Fruit fly (Drosophila melanogaster) whole organism, embryonic: ENCODE data around the gene Prx3.

Experiments
- Antp ChIP-seq: fragments of 200-800 bp; sonication (Bioruptor generic); optimal IDR thresholded peaks from 3 replicates; lab custom pipeline; 2016; ENCODE audit warnings: missing biosample characterization, missing genetic modification characterization
- CG10366 ChIP-seq: fragments of 200-800 bp; sonication (Bioruptor generic); IDR thresholded peaks from 2 replicates; pipeline ENCODE4 v1.3.6; 2022; ENCODE audit warnings: missing biosample characterization, missing genetic modification characterization
- CG11504 ChIP-seq: fragments of 200-800 bp; sonication (Bioruptor generic); optimal IDR thresholded peaks from 3 replicates; lab custom pipeline; 2019; ENCODE audit warnings: missing biosample characterization, mild to moderate bottlenecking, missing genetic modification characterization, moderate library complexity
- CG1233 ChIP-seq: fragments of 200-800 bp; sonication (Bioruptor generic); optimal IDR thresholded peaks from 4 replicates; lab custom pipeline; 2018; ENCODE audit warnings: missing biosample characterization, mild to moderate bottlenecking, missing genetic modification characterization
- CG12391 ChIP-seq: fragments of 200-800 bp; sonication (Bioruptor generic); optimal IDR thresholded peaks from 3 replicates; lab custom pipeline; 2018; ENCODE audit warnings: missing biosample characterization, mild to moderate bottlenecking, missing genetic modification characterization, moderate library complexity
- CG12659 ChIP-seq: fragments of 200-800 bp; sonication (Bioruptor generic); optimal IDR thresholded peaks from 3 replicates; lab custom pipeline; 2017; ENCODE audit warnings: mild to moderate bottlenecking, missing biosample characterization, missing genetic modification reagents, missing genetic modification characterization
- CG13424 ChIP-seq: fragments of 200-800 bp; sonication (Bioruptor generic); optimal IDR thresholded peaks from 2 replicates; lab custom pipeline; 2019; ENCODE audit warnings: missing biosample characterization, mild to moderate bottlenecking, missing genetic modification characterization, moderate library complexity
- CG15269 ChIP-seq: fragments of 200-800 bp; sonication (Bioruptor generic); optimal IDR thresholded peaks from 2 replicates; lab custom pipeline; 2018; ENCODE audit warnings: missing biosample characterization, mild to moderate bottlenecking, missing genetic modification characterization, moderate library complexity
- CG17359 ChIP-seq: fragments of 200-800 bp; sonication (Bioruptor generic); optimal IDR thresholded peaks from 3 replicates; lab custom pipeline; 2018; ENCODE audit warnings: missing biosample characterization, mild to moderate bottlenecking, missing genetic modification characterization, moderate library complexity
- CG17361 ChIP-seq: fragments of 200-800 bp; sonication (Bioruptor generic); IDR thresholded peaks from 3 replicates; pipeline ENCODE4 v1.3.6; 2022; ENCODE audit warnings: missing biosample characterization, missing genetic modification characterization
- CG18011 ChIP-seq: fragments of 200-800 bp; sonication (Bioruptor generic); optimal IDR thresholded peaks from 2 replicates; lab custom pipeline; 2017; ENCODE audit warnings: missing biosample characterization, missing genetic modification characterization, mild to moderate bottlenecking, moderate library complexity, missing genotype
- CG18262 ChIP-seq: fragments of 200-800 bp; optimal IDR thresholded peaks from 3 replicates; lab custom pipeline; 2019; ENCODE audit warnings: missing biosample characterization, mild to moderate bottlenecking, missing genetic modification characterization, moderate library complexity
- CG2678 ChIP-seq: fragments of 200-800 bp; sonication (Bioruptor generic); optimal IDR thresholded peaks from 3 replicates; lab custom pipeline; 2019; ENCODE audit warnings: missing biosample characterization, mild to moderate bottlenecking, missing genetic modification characterization, moderate library complexity
- CG2712 ChIP-seq: fragments of 200-800 bp; optimal IDR thresholded peaks from 3 replicates; lab custom pipeline; 2019; ENCODE audit warnings: missing biosample characterization, mild to moderate bottlenecking, missing genetic modification characterization, moderate library complexity
- CG31441 ChIP-seq: fragments of 200-800 bp; sonication (Bioruptor generic); IDR thresholded peaks from 2 replicates; pipeline ENCODE4 v1.3.6; 2022; ENCODE audit warnings: missing biosample characterization, missing genetic modification characterization
- CG3726 ChIP-seq: fragments of 200-800 bp; sonication (Bioruptor generic); IDR thresholded peaks from 3 replicates; pipeline ENCODE4, ENCODE4 v1.3.6; 2022; ENCODE audit warnings: missing biosample characterization, missing genetic modification characterization
- CG7556 ChIP-seq: fragments of 200-800 bp; sonication (Bioruptor generic); optimal IDR thresholded peaks from 2 replicates; lab custom pipeline; 2017; ENCODE audit warnings: missing biosample characterization, mild to moderate bottlenecking, missing genetic modification characterization
- CG8765 ChIP-seq: fragments of 200-800 bp; sonication (Bioruptor generic); IDR thresholded peaks from 2 replicates; pipeline ENCODE4 v1.3.6; 2022; ENCODE audit warnings: missing biosample characterization, missing genetic modification characterization
- CG8924 ChIP-seq: fragments of 200-800 bp; optimal IDR thresholded peaks from 3 replicates; lab custom pipeline; 2019; ENCODE audit warnings: missing biosample characterization, mild to moderate bottlenecking, missing genetic modification characterization, moderate library complexity
- CoRest ChIP-seq: fragments of 200-800 bp; sonication (Bioruptor generic); optimal IDR thresholded peaks from 3 replicates; lab custom pipeline; 2018; ENCODE audit warnings: missing biosample characterization, mild to moderate bottlenecking, missing genetic modification characterization, moderate library complexity
- D ChIP-seq, 2 experiments: fragments of 200-800 bp in 1 of 2; fragments of >200 bp in 1 of 2; sonication (Bioruptor generic) in 1 of 2; optimal IDR thresholded peaks; 2 replicates in 1 of 2; 3 replicates in 1 of 2; lab custom pipeline; 2017; ENCODE audit warnings: mild to moderate bottlenecking in 1 of 2, missing biosample characterization in 1 of 2, missing genetic modification characterization in 1 of 2, missing genetic modification reagents in 1 of 2
- E2f1 ChIP-seq: fragments of 200-800 bp; sonication (Bioruptor generic); IDR thresholded peaks from 2 replicates; pipeline ENCODE4 v1.3.6; 2022; ENCODE audit warnings: missing biosample characterization, missing genetic modification characterization
- Fer3 ChIP-seq: fragments of 200-800 bp; sonication (Bioruptor generic); optimal IDR thresholded peaks from 2 replicates; lab custom pipeline; 2018; ENCODE audit warnings: missing biosample characterization, mild to moderate bottlenecking, missing genetic modification characterization, moderate library complexity
- HLH4C ChIP-seq: fragments of 200-800 bp; sonication (Bioruptor generic); IDR thresholded peaks from 3 replicates; pipeline ENCODE4 v1.3.6; 2022; ENCODE audit warnings: missing biosample characterization, missing genetic modification characterization; ENCODE audit not compliant: partially characterized antibody
- Hmr ChIP-seq: fragments of 200-800 bp; sonication (Bioruptor generic); optimal IDR thresholded peaks from 3 replicates; lab custom pipeline; 2017; ENCODE audit warnings: mild to moderate bottlenecking, missing biosample characterization, missing genetic modification reagents, missing genetic modification characterization
- Hr51 ChIP-seq, 2 experiments: fragments of 200-800 bp; sonication (Bioruptor generic); optimal IDR thresholded peaks; 2 replicates in 1 of 2; 3 replicates in 1 of 2; lab custom pipeline; 2016 to 2018; ENCODE audit warnings: missing biosample characterization in 2 of 2, missing genetic modification characterization in 2 of 2, mild to moderate bottlenecking in 1 of 2, moderate library complexity in 1 of 2
- Meics ChIP-seq: fragments of 200-800 bp; sonication (Bioruptor generic); optimal IDR thresholded peaks from 2 replicates; lab custom pipeline; 2017; ENCODE audit warnings: missing biosample characterization, mild to moderate bottlenecking, missing genetic modification characterization
- Nf-YB ChIP-seq: fragments of 200-800 bp; sonication (Bioruptor generic); optimal IDR thresholded peaks from 3 replicates; lab custom pipeline; 2019; ENCODE audit warnings: missing biosample characterization, mild to moderate bottlenecking, missing genetic modification characterization, moderate library complexity
- Oli ChIP-seq: fragments of 200-800 bp; sonication (Bioruptor generic); optimal IDR thresholded peaks from 2 replicates; lab custom pipeline; 2018; ENCODE audit warnings: missing biosample characterization, mild to moderate bottlenecking, missing genetic modification characterization, moderate library complexity
- Opbp ChIP-seq: fragments of 200-800 bp; sonication (Bioruptor generic); IDR thresholded peaks from 3 replicates; pipeline ENCODE4 v1.3.6; 2022; ENCODE audit warnings: missing biosample characterization, missing genetic modification characterization; ENCODE audit not compliant: partially characterized antibody
- PHDP ChIP-seq: fragments of 200-800 bp; sonication (Bioruptor generic); optimal IDR thresholded peaks from 3 replicates; lab custom pipeline; 2018; ENCODE audit warnings: missing biosample characterization, mild to moderate bottlenecking, missing genetic modification characterization, moderate library complexity
- Sox102F ChIP-seq: fragments of 200-800 bp; sonication (Bioruptor generic); optimal IDR thresholded peaks from 2 replicates; lab custom pipeline; 2018; ENCODE audit warnings: missing biosample characterization, mild to moderate bottlenecking, missing genetic modification characterization, moderate library complexity
- Xrp1 ChIP-seq: fragments of 200-800 bp; sonication (Bioruptor generic); IDR thresholded peaks from 2 replicates; pipeline ENCODE4 v1.3.6; 2022; ENCODE audit warnings: missing biosample characterization, missing genetic modification characterization
- ato ChIP-seq: fragments of 200-800 bp; sonication (Bioruptor generic); IDR thresholded peaks from 2 replicates; pipeline ENCODE4 v1.3.6; 2022; ENCODE audit warnings: missing biosample characterization, missing genetic modification characterization; ENCODE audit not compliant: partially characterized antibody
- bab2 ChIP-seq: fragments of 200-800 bp; sonication (Bioruptor generic); optimal IDR thresholded peaks from 2 replicates; lab custom pipeline; 2016; ENCODE audit warnings: missing biosample characterization, missing genetic modification characterization
- bbx ChIP-seq: fragments of 200-800 bp; sonication (Bioruptor generic); IDR thresholded peaks from 2 replicates; pipeline ENCODE4 v1.3.6; 2022; ENCODE audit warnings: missing biosample characterization, missing genetic modification characterization; ENCODE audit not compliant: partially characterized antibody
- ci ChIP-seq: fragments of 200-800 bp; sonication (Bioruptor generic); IDR thresholded peaks from 3 replicates; pipeline ENCODE4 v1.3.6; 2022; ENCODE audit warnings: missing biosample characterization, missing genetic modification characterization
- dmrt11E ChIP-seq: fragments of 200-800 bp; sonication (Bioruptor generic); optimal IDR thresholded peaks from 3 replicates; lab custom pipeline; 2018; ENCODE audit warnings: missing biosample characterization, mild to moderate bottlenecking, missing genetic modification characterization, moderate library complexity
- dmrt99B ChIP-seq: fragments of 200-800 bp; sonication (Bioruptor generic); optimal IDR thresholded peaks from 2 replicates; lab custom pipeline; 2018; ENCODE audit warnings: missing biosample characterization, mild to moderate bottlenecking, missing genetic modification characterization, moderate library complexity
- gem ChIP-seq: fragments of 200-800 bp; sonication (Bioruptor generic); optimal IDR thresholded peaks from 2 replicates; lab custom pipeline; 2019; ENCODE audit warnings: missing biosample characterization, mild to moderate bottlenecking, missing genetic modification characterization, moderate library complexity
- h ChIP-seq: fragments of >200 bp; optimal IDR thresholded peaks from 2 replicates; lab custom pipeline; 2017
- knrl ChIP-seq: fragments of 200-800 bp; sonication (Bioruptor generic); IDR thresholded peaks from 3 replicates; pipeline ENCODE4 v1.3.6; 2022; ENCODE audit warnings: missing biosample characterization, missing genetic modification characterization; ENCODE audit not compliant: partially characterized antibody
- lilli ChIP-seq: fragments of 200-800 bp; sonication (Bioruptor generic); optimal IDR thresholded peaks from 3 replicates; lab custom pipeline; 2016; ENCODE audit warnings: missing biosample characterization, missing genetic modification characterization
- lmd ChIP-seq: fragments of 200-800 bp; sonication (Bioruptor generic); IDR thresholded peaks from 2 replicates; pipeline ENCODE4 v1.3.6; 2022; ENCODE audit warnings: missing biosample characterization, missing genetic modification characterization
- row ChIP-seq: fragments of 200-800 bp; sonication (Bioruptor generic); IDR thresholded peaks from 3 replicates; pipeline ENCODE4 v1.3.6; 2022; ENCODE audit warnings: missing biosample characterization, missing genetic modification characterization
- sens ChIP-seq: fragments of 200-800 bp; sonication (Bioruptor generic); peaks from one replicate; lab custom pipeline; 2016; ENCODE audit warnings: missing biosample characterization, missing genetic modification characterization
- tna ChIP-seq: fragments of 200-800 bp; sonication (Bioruptor generic); IDR thresholded peaks from 2 replicates; pipeline ENCODE4 v1.3.6; 2022; ENCODE audit warnings: missing biosample characterization, missing genetic modification characterization; ENCODE audit not compliant: partially characterized antibody
- unpg ChIP-seq: fragments of 200-800 bp; sonication (Bioruptor generic); optimal IDR thresholded peaks from 3 replicates; lab custom pipeline; 2018; ENCODE audit warnings: missing biosample characterization, mild to moderate bottlenecking, missing genetic modification characterization, moderate library complexity
- zfh1 ChIP-seq: fragments of 200-800 bp; sonication (Bioruptor generic); IDR thresholded peaks from 3 replicates; pipeline ENCODE4 v1.3.6; 2022; ENCODE audit warnings: missing biosample characterization, missing genetic modification characterization

Prx3 gene

dm6 chr3R:17530400-17530799 lies 15.9 kb downstream of the Prx3 start:
- peak; percentile 11 for TF ChIP-seq unpg (GFP tag; lab: Kevin White, UChicago)
- no peak for TF ChIP-seq HLH4C (GFP tag; lab: Robert Waterston, UW)
- TF ChIP-seq CoRest (tag; lab: Kevin White, UChicago) = peak; percentile 41
- TF ChIP-seq knrl (GFP tag; lab: Robert Waterston, UW) = no peak
- peak; percentile 16 for TF ChIP-seq CG8924 (tag; lab: Kevin White, UChicago)
- TF ChIP-seq row (GFP tag; lab: Robert Waterston, UW) = peak; percentile 29; the same call in 1 of the 3 replicates
- no peak for TF ChIP-seq ato
- TF ChIP-seq CG2678 = peak; percentile 53
- TF ChIP-seq Hr51 (GFP tag; optimal IDR thresholded peaks at IDR 0.05; lab: Kevin White, UChicago) = peak in 1 of 2 experiments; percentile 49
- no peak for TF ChIP-seq dmrt11E (tag; lab: Kevin White, UChicago)
- TF ChIP-seq CG31441 = peak; percentile 49
- TF ChIP-seq CG18011 (GFP tag; lab: Kevin White, UChicago) = no peak
- peak; percentile 32 for TF ChIP-seq CG13424 (tag; lab: Kevin White, UChicago)
- TF ChIP-seq Oli (tag; lab: Kevin White, UChicago) = peak; percentile 21
- TF ChIP-seq Antp = no peak
- no peak for TF ChIP-seq Opbp (GFP tag; lab: Robert Waterston, UW)
- no peak for TF ChIP-seq CG1233 (GFP tag; lab: Kevin White, UChicago)
- TF ChIP-seq CG15269 (tag; lab: Kevin White, UChicago) = peak; percentile 46
- TF ChIP-seq Sox102F (GFP tag; lab: Kevin White, UChicago) = peak; percentile 25
- peak; percentile 5 for TF ChIP-seq CG18262 (tag; lab: Kevin White, UChicago)
- peak; percentile 25 for TF ChIP-seq Meics (GFP tag; lab: Kevin White, UChicago)
- TF ChIP-seq dmrt99B (tag; lab: Kevin White, UChicago) = peak; percentile 28
- TF ChIP-seq lilli (GFP tag; lab: Kevin White, UChicago) = no peak
- no peak for TF ChIP-seq CG17359 (tag; lab: Kevin White, UChicago)
- TF ChIP-seq zfh1 (GFP tag; lab: Robert Waterston, UW) = no peak
- no peak for TF ChIP-seq CG8765 (GFP tag; lab: Robert Waterston, UW)
- peak; percentile 58 for TF ChIP-seq CG7556 (GFP tag; lab: Kevin White, UChicago)
- no peak for TF ChIP-seq tna
- TF ChIP-seq Hmr (GFP tag; lab: Kevin White, UChicago) = peak; percentile 46
- peak; percentile 10 for TF ChIP-seq CG12659 (GFP tag; lab: Kevin White, UChicago)
- TF ChIP-seq CG10366 = no peak
- no peak for TF ChIP-seq CG3726 (GFP tag; lab: Robert Waterston, UW)
- TF ChIP-seq h = no peak
- peak; percentile 60 for TF ChIP-seq gem
- TF ChIP-seq CG2712 = peak; percentile 20
- no peak for TF ChIP-seq ci (GFP tag; lab: Robert Waterston, UW)
- TF ChIP-seq E2f1 = no peak
- no peak for TF ChIP-seq bbx
- TF ChIP-seq Xrp1 (GFP tag; lab: Robert Waterston, UW) = 0 out of 2 replicates have a peak, but pooled peaks have one; percentile 23
- peak; percentile 18 for TF ChIP-seq CG11504
- no peak for TF ChIP-seq bab2
- peak; percentile 47 for TF ChIP-seq PHDP (tag; lab: Kevin White, UChicago)
- no peak for TF ChIP-seq Fer3 (tag; lab: Kevin White, UChicago)
- no peak for TF ChIP-seq D (optimal IDR thresholded peaks at IDR 0.05; lab: Kevin White, UChicago)
- TF ChIP-seq D (GFP tag; optimal IDR thresholded peaks at IDR 0.05; lab: Kevin White, UChicago) = no peak
- TF ChIP-seq CG17361 = 0 out of 3 replicates have a peak, but pooled peaks have one; percentile 31
- TF ChIP-seq CG12391 = peak; percentile 29
- TF ChIP-seq Nf-YB (GFP tag; lab: Kevin White, UChicago) = no peak
- TF ChIP-seq lmd (GFP tag; lab: Robert Waterston, UW) = no peak
- peak; percentile 18 for TF ChIP-seq sens
